Worm (Caenorhabditis elegans) whole organism, mixed stage, embryonic: ENCODE measurements around the gene ref-1.

Experiments used
- M03D4.4 ChIP-seq: sonication (generic microtip); optimal IDR thresholded peaks from 2 replicates; lab custom pipeline; 2017; ENCODE audit warnings: mild to moderate bottlenecking, missing genetic modification characterization, missing compliant biosample characterization
- bed-3 ChIP-seq: fragments of 200-800 bp; sonication (Bioruptor generic); optimal IDR thresholded peaks from 3 replicates; lab custom pipeline; 2018; ENCODE audit warnings: mild to moderate bottlenecking, missing genetic modification characterization, moderate library complexity, missing compliant biosample characterization
- blmp-1 ChIP-seq: fragments of 150-350 bp; optimal IDR thresholded peaks from 2 replicates; lab custom pipeline; 2014; ENCODE audit warnings: missing biosample characterization, missing genetic modification characterization
- ceh-39 ChIP-seq: fragments of 150-350 bp; optimal IDR thresholded peaks from 2 replicates; lab custom pipeline; 2014; ENCODE audit warnings: missing biosample characterization, missing genetic modification characterization
- ces-1 ChIP-seq: fragments of 150-350 bp; optimal IDR thresholded peaks from 2 replicates; lab custom pipeline; 2014; ENCODE audit warnings: missing biosample characterization, missing genetic modification reagents, missing genetic modification characterization
- cnd-1 ChIP-seq: fragments of 200-800 bp; sonication (Bioruptor generic); optimal IDR thresholded peaks from 2 replicates; lab custom pipeline; 2018; ENCODE audit warnings: mild to moderate bottlenecking, missing genetic modification characterization, missing compliant biosample characterization
- drap-1 ChIP-seq: fragments of 200-800 bp; sonication (Bioruptor generic); optimal IDR thresholded peaks from 3 replicates; lab custom pipeline; 2018; ENCODE audit warnings: mild to moderate bottlenecking, missing genetic modification characterization, missing compliant biosample characterization
- elt-1 ChIP-seq: sonication (generic microtip); optimal IDR thresholded peaks from 2 replicates; lab custom pipeline; 2017; ENCODE audit warnings: missing genetic modification characterization, mild to moderate bottlenecking, missing compliant biosample characterization, antibody characterized with exemption, moderate library complexity, borderline replicate concordance; ENCODE audit not compliant: insufficient read depth
- flh-1 ChIP-seq: fragments of 200-800 bp; sonication (Bioruptor generic); optimal IDR thresholded peaks from 2 replicates; lab custom pipeline; 2018; ENCODE audit warnings: mild to moderate bottlenecking, missing genetic modification characterization, moderate library complexity, missing compliant biosample characterization
- hlh-1 ChIP-seq: fragments of 150-350 bp; optimal IDR thresholded peaks from 2 replicates; lab custom pipeline; 2014; ENCODE audit warnings: missing biosample characterization, missing genetic modification reagents, missing genetic modification characterization
- lin-13 ChIP-seq: fragments of 150-350 bp; optimal IDR thresholded peaks from 2 replicates; lab custom pipeline; 2014; ENCODE audit warnings: missing biosample characterization, missing genetic modification characterization
- lin-32 ChIP-seq: fragments of 200-800 bp; sonication (Bioruptor generic); optimal IDR thresholded peaks from 2 replicates; lab custom pipeline; 2018; ENCODE audit warnings: mild to moderate bottlenecking, missing genetic modification characterization, missing compliant biosample characterization
- lsy-2 ChIP-seq: fragments of 150-350 bp; optimal IDR thresholded peaks from 2 replicates; lab custom pipeline; 2014; ENCODE audit warnings: missing biosample characterization, missing genetic modification characterization
- mab-5 ChIP-seq: fragments of 150-350 bp; optimal IDR thresholded peaks from 2 replicates; lab custom pipeline; 2014; ENCODE audit warnings: missing biosample characterization, missing genetic modification characterization
- mep-1 ChIP-seq: fragments of 150-350 bp; optimal IDR thresholded peaks from 2 replicates; lab custom pipeline; 2017; ENCODE audit warnings: missing biosample characterization, missing genetic modification reagents, missing genetic modification characterization, inconsistent platforms
- mls-2 ChIP-seq: sonication (generic microtip); optimal IDR thresholded peaks from 2 replicates; lab custom pipeline; 2016; ENCODE audit warnings: mild to moderate bottlenecking, missing genetic modification characterization, moderate library complexity, missing compliant biosample characterization
- nhr-12 ChIP-seq: fragments of 150-350 bp; optimal IDR thresholded peaks from 2 replicates; lab custom pipeline; 2014; ENCODE audit warnings: missing biosample characterization, missing genetic modification characterization
- nhr-2 ChIP-seq: fragments of 150-350 bp; optimal IDR thresholded peaks from 2 replicates; lab custom pipeline; 2014; ENCODE audit warnings: missing biosample characterization, missing genetic modification characterization
- nhr-237 ChIP-seq: fragments of 150-350 bp; optimal IDR thresholded peaks from 2 replicates; lab custom pipeline; 2014; ENCODE audit warnings: missing biosample characterization, missing genetic modification characterization
- nhr-28 ChIP-seq: fragments of 150-350 bp; optimal IDR thresholded peaks from 2 replicates; lab custom pipeline; 2014; ENCODE audit warnings: missing biosample characterization, missing genetic modification characterization
- nhr-76 ChIP-seq: sonication (generic microtip); optimal IDR thresholded peaks from 2 replicates; lab custom pipeline; 2017; ENCODE audit warnings: missing biosample characterization, missing genetic modification characterization
- pha-4 ChIP-seq: fragments of 150-350 bp; optimal IDR thresholded peaks from 2 replicates; lab custom pipeline; 2018; ENCODE audit warnings: missing biosample characterization, missing genetic modification reagents, missing genetic modification characterization
- sem-2 ChIP-seq: fragments of 200-800 bp; sonication (Bioruptor generic); optimal IDR thresholded peaks from 2 replicates; lab custom pipeline; 2018; ENCODE audit warnings: mild to moderate bottlenecking, missing genetic modification characterization, missing compliant biosample characterization
- snpc-4 ChIP-seq: fragments of 150-350 bp; optimal IDR thresholded peaks from 2 replicates; lab custom pipeline; 2014; ENCODE audit warnings: missing biosample characterization, missing genetic modification characterization
- unc-120 ChIP-seq: sonication (generic microtip); optimal IDR thresholded peaks from 2 replicates; lab custom pipeline; 2017; ENCODE audit warnings: missing genetic modification characterization, missing compliant biosample characterization; ENCODE audit not compliant: poor library complexity, severe bottlenecking
- unc-39 ChIP-seq: fragments of 150-350 bp; optimal IDR thresholded peaks from 2 replicates; lab custom pipeline; 2014; ENCODE audit warnings: missing biosample characterization, missing genetic modification characterization
- unc-62 ChIP-seq: fragments of 150-350 bp; optimal IDR thresholded peaks from 2 replicates; lab custom pipeline; 2014; ENCODE audit warnings: missing biosample characterization, missing genetic modification reagents, missing genetic modification characterization
- zip-8 ChIP-seq: fragments of 150-350 bp; optimal IDR thresholded peaks from 2 replicates; lab custom pipeline; 2014; ENCODE audit warnings: missing biosample characterization, missing genetic modification characterization
- ztf-11 ChIP-seq: fragments of 150-350 bp; optimal IDR thresholded peaks from 2 replicates; lab custom pipeline; 2014; ENCODE audit warnings: missing biosample characterization, missing genetic modification characterization

The ref-1 gene

DNA sequence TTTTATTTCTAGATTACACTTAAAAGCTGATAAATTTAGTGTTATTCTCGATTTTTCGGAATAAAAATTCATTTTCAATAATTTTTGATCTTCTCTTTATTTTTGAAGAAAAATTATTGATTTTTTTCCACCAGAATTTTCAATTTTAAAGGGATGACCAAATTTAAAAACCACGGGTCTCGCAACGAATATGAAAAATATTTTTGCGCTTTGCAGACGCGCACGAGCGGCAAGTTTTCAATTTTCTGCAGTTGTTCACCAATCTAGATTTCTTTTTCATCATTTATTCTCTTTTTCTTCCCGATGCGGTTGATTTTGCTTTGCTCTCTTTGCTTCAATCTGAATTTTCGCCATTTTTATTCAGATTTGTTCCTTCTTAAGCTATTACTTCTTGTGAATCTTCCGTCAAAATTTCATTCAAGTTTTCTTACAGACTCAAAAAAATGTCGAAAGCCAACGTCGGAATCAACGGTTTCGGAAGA lies 47.4 kb upstream of the ref-1 start, which contains the start of gene gpd-4:
gpd-4 (plus strand) TSS at position 432 of the 482 bp plus-strand sequence.
- no peak for TF ChIP-seq elt-1 (tag; lab: Kevin White, UChicago)
- TF ChIP-seq flh-1 (GFP tag; lab: Kevin White, UChicago) = no peak
- TF ChIP-seq nhr-12 (tag; lab: Kevin White, UChicago) = no peak
- TF ChIP-seq mls-2 (tag; lab: Kevin White, UChicago) = no peak
- no peak for TF ChIP-seq sem-2
- TF ChIP-seq nhr-237 (tag; lab: Kevin White, UChicago) = no peak
- no peak for TF ChIP-seq drap-1 (GFP tag; lab: Kevin White, UChicago)
- TF ChIP-seq nhr-2 (tag; lab: Kevin White, UChicago) = no peak
- TF ChIP-seq nhr-76 (tag; lab: Kevin White, UChicago) = no peak
- no peak for TF ChIP-seq unc-39
- no peak for TF ChIP-seq unc-62 (GFP tag; lab: Kevin White, UChicago)
- no peak for TF ChIP-seq zip-8 (tag; lab: Kevin White, UChicago)
- no peak for TF ChIP-seq bed-3
- no peak for TF ChIP-seq mab-5 (tag; lab: Kevin White, UChicago)
- TF ChIP-seq snpc-4 (tag; lab: Kevin White, UChicago) = no peak
- no peak for TF ChIP-seq cnd-1 (tag; lab: Kevin White, UChicago)
- TF ChIP-seq, all 35 proteins: peak for 0

DNA sequence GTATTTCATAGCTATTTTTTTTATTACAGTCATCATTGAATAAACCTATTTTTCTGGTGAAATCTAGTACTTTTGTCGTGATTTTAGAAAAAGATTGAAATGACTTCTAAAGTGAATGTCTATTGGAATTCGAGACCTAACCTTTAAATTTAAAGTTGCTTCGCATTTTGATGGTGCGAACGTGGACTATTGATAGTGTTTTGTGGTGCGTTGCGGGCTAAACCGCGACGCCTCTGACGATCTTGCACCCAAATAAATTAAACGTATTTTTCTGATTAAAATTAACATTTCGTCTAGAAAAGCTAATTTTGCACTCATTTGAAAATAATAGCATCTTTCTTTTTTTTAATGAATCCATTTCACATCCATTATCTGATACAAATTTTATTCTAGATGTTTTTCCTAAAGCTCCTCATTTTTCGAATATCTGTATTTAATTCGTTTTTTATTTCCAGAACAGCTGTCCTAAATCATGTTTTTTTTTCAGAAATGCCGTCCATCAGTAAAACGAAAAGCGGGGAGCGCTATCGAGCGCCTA lies 45.8 kb upstream of the ref-1 start, which contains the start of gene wbp-11:
wbp-11 (plus strand) TSS at position 488 of the 538 bp plus-strand sequence.
- TF ChIP-seq lin-32 (GFP tag; lab: Kevin White, UChicago) = no peak
- no peak for TF ChIP-seq bed-3
- no peak for TF ChIP-seq unc-120
- no peak for TF ChIP-seq cnd-1 (tag; lab: Kevin White, UChicago)
- TF ChIP-seq lin-13 (tag; lab: Kevin White, UChicago) = no peak
- no peak for TF ChIP-seq sem-2
- TF ChIP-seq nhr-237 (tag; lab: Kevin White, UChicago) = no peak
- TF ChIP-seq pha-4 (tag; lab: Kevin White, UChicago) = no peak
- peak; percentile 2 for TF ChIP-seq lsy-2 (tag; lab: Kevin White, UChicago)
- no peak for TF ChIP-seq M03D4.4 (tag; lab: Kevin White, UChicago)
- TF ChIP-seq nhr-76 (tag; lab: Kevin White, UChicago) = no peak
- peak; percentile 63 for TF ChIP-seq mep-1
- TF ChIP-seq nhr-12 (tag; lab: Kevin White, UChicago) = no peak
- no peak for TF ChIP-seq mls-2 (tag; lab: Kevin White, UChicago)
- no peak for TF ChIP-seq unc-39

DNA sequence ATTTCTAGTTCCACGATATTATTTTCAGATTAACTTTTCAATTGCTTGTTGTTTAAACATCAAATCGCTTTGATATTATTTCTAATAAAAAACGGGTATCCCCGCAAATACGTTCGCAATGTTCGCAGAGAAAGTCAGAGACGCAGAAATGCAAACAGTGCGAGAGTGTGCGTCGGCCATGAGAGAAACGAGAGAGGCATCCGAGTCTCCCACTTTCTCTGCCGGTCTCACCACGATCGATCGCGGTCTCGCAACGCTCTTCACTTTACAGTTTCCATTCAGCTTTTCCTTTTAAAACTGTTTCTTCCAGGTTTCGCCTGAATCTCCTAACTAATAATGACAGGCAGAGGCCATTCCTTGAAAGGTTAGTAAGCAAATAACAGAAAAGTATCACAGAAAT lies 43.9 kb upstream of the ref-1 start, which contains the start of gene F33H1.4:
F33H1.4 (plus strand) TSS at position 311 of the 400 bp plus-strand sequence.
- no peak for TF ChIP-seq bed-3
- peak; percentile 85 for TF ChIP-seq lin-13 (tag; lab: Kevin White, UChicago)
- no peak for TF ChIP-seq mep-1
- no peak for TF ChIP-seq unc-62 (GFP tag; lab: Kevin White, UChicago)
- TF ChIP-seq nhr-2 (tag; lab: Kevin White, UChicago) = no peak
- no peak for TF ChIP-seq mls-2 (tag; lab: Kevin White, UChicago)
- TF ChIP-seq lsy-2 (tag; lab: Kevin White, UChicago) = peak; percentile 91
- no peak for TF ChIP-seq sem-2
- no peak for TF ChIP-seq mab-5 (tag; lab: Kevin White, UChicago)
- TF ChIP-seq nhr-237 (tag; lab: Kevin White, UChicago) = no peak
- peak; percentile 30 for TF ChIP-seq ceh-39 (tag; lab: Kevin White, UChicago)
- TF ChIP-seq hlh-1 = peak; percentile 39
- TF ChIP-seq nhr-76 (tag; lab: Kevin White, UChicago) = no peak
- no peak for TF ChIP-seq ztf-11 (tag; lab: Kevin White, UChicago)
- no peak for TF ChIP-seq ces-1
- no peak for TF ChIP-seq nhr-28
- TF ChIP-seq blmp-1 (tag; lab: Kevin White, UChicago) = peak; percentile 75

DNA sequence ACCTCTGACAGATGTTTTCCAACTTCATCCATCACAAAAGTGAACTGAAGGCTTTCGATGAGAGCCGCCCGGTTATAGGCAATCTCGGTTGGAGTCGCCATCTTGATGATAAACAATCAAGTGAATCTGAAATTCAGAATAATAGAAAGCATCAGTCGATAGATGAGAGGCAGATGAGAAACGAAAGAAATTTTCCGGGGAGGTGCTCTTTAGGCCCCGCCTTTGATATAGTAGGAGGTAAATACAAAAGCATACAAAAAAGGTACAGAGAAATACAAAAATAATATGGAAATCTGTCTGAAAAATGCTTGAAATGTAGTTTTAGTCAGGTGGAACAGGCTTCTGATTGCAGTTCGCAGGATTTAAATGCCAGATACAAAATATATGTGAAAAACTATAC lies 35.6 kb upstream of the ref-1 start, which contains the start of gene srd-1:
srd-1 (minus strand) TSS at position 101 of the 400 bp plus-strand sequence.
- TF ChIP-seq drap-1 (GFP tag; lab: Kevin White, UChicago) (no peak), nhr-237 (tag; lab: Kevin White, UChicago) (no peak), lin-13 (tag; lab: Kevin White, UChicago) (no peak), nhr-2 (tag; lab: Kevin White, UChicago) (no peak), mep-1 (no peak), ceh-39 (tag; lab: Kevin White, UChicago) (no peak), zip-8 (tag; lab: Kevin White, UChicago) (no peak), M03D4.4 (tag; lab: Kevin White, UChicago) (no peak), nhr-28 (no peak)

DNA sequence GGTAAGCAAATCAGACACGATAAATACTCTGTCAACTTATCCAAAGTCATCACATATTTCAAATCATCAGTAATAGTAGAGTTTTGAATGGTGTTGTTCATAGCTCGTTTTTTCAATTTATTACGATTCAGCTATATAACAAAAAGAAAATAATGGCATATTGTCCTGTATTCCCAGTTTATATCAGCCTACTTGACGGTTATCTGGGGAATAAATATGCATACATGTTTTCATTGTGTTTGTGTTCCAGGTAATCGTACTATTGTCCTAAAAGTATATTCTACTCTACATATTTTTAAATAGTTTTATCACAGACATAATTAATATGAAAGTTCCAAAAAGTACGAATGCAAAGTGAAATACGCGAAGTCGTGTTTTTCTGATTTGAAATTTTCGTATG lies 30.5 kb upstream of the ref-1 start, which contains the start of gene srd-2:
srd-2 (minus strand) TSS at position 101 of the 400 bp plus-strand sequence.
- TF ChIP-seq blmp-1 (tag; lab: Kevin White, UChicago) (no peak), hlh-1 (no peak), lsy-2 (tag; lab: Kevin White, UChicago) (no peak), ceh-39 (tag; lab: Kevin White, UChicago) (no peak), ztf-11 (tag; lab: Kevin White, UChicago) (no peak)
